Fruit fly (Drosophila melanogaster) whole organism, embryonic: ENCODE results near the gene eIF1.

ENCODE experiments used
- Antp ChIP-seq: fragments of 200-800 bp; sonication (Bioruptor generic); optimal IDR thresholded peaks from 3 replicates; lab custom pipeline; 2016; ENCODE audit warnings: missing biosample characterization, missing genetic modification characterization
- B-H1 ChIP-seq: fragments of 200-800 bp; sonication (Bioruptor generic); IDR thresholded peaks from 3 replicates; pipeline ENCODE4 v1.3.6; 2022; ENCODE audit warnings: missing biosample characterization, missing genetic modification characterization
- Bteb2 ChIP-seq: fragments of 200-800 bp; sonication (Bioruptor generic); optimal IDR thresholded peaks from 2 replicates; lab custom pipeline; 2016; ENCODE audit warnings: missing biosample characterization, missing genetic modification characterization
- CG1024 ChIP-seq: fragments of 200-800 bp; sonication (Bioruptor generic); IDR thresholded peaks from 2 replicates; pipeline ENCODE4 v1.3.6; 2022; ENCODE audit warnings: missing biosample characterization, missing genetic modification characterization
- CG10321 ChIP-seq: fragments of 200-800 bp; sonication (Bioruptor generic); IDR thresholded peaks from 2 replicates; pipeline ENCODE4 v1.3.6; 2022; ENCODE audit warnings: missing biosample characterization, missing genetic modification characterization
- CG13123 ChIP-seq: fragments of 200-800 bp; sonication (Bioruptor generic); optimal IDR thresholded peaks from 2 replicates; lab custom pipeline; 2016; ENCODE audit warnings: missing biosample characterization, missing genetic modification characterization
- CG14667 ChIP-seq: fragments of 200-800 bp; sonication (Bioruptor generic); IDR thresholded peaks from 2 replicates; pipeline ENCODE4 v1.3.6; 2022; ENCODE audit warnings: missing biosample characterization, missing genetic modification characterization
- CG14860 ChIP-seq: fragments of 200-800 bp; sonication (Bioruptor generic); IDR thresholded peaks from 3 replicates; pipeline ENCODE4 v1.3.6; 2022; ENCODE audit warnings: missing biosample characterization, missing genetic modification characterization; ENCODE audit not compliant: partially characterized antibody
- CG1647 ChIP-seq: fragments of 200-800 bp; sonication (Bioruptor generic); optimal IDR thresholded peaks from 3 replicates; lab custom pipeline; 2016; ENCODE audit warnings: missing biosample characterization, missing genetic modification characterization
- CG16863 ChIP-seq: fragments of 200-800 bp; sonication (Bioruptor generic); optimal IDR thresholded peaks from 3 replicates; lab custom pipeline; 2016; ENCODE audit warnings: missing biosample characterization, missing genetic modification characterization
- CG18476 ChIP-seq: fragments of 200-800 bp; sonication (Bioruptor generic); optimal IDR thresholded peaks from 2 replicates; lab custom pipeline; 2016; ENCODE audit warnings: missing biosample characterization, mild to moderate bottlenecking, missing genetic modification characterization
- CG2116 ChIP-seq: fragments of 200-800 bp; sonication (Bioruptor generic); optimal IDR thresholded peaks from 3 replicates; lab custom pipeline; 2018; ENCODE audit warnings: missing biosample characterization, mild to moderate bottlenecking, missing genetic modification characterization
- CG33213 ChIP-seq: fragments of 200-800 bp; sonication (Bioruptor generic); optimal IDR thresholded peaks from 3 replicates; lab custom pipeline; 2016; ENCODE audit warnings: missing biosample characterization, missing genetic modification characterization
- CG3407 ChIP-seq: fragments of 200-800 bp; sonication (Bioruptor generic); optimal IDR thresholded peaks from 2 replicates; lab custom pipeline; 2018; ENCODE audit warnings: missing biosample characterization, mild to moderate bottlenecking, missing genetic modification characterization
- CG4360 ChIP-seq: fragments of 200-800 bp; sonication (Bioruptor generic); IDR thresholded peaks from 2 replicates; pipeline ENCODE4 v1.3.6; 2022; ENCODE audit warnings: missing biosample characterization, missing genetic modification characterization
- CG8089 ChIP-seq: fragments of 200-800 bp; sonication (Bioruptor generic); optimal IDR thresholded peaks from 3 replicates; lab custom pipeline; 2016; ENCODE audit warnings: missing biosample characterization, missing genetic modification characterization
- CG8944 ChIP-seq: fragments of 200-800 bp; sonication (Bioruptor generic); optimal IDR thresholded peaks from 3 replicates; lab custom pipeline; 2016; ENCODE audit warnings: missing biosample characterization, missing genetic modification characterization
- CG9609 ChIP-seq: fragments of 200-800 bp; sonication (Bioruptor generic); optimal IDR thresholded peaks from 3 replicates; lab custom pipeline; 2016; ENCODE audit warnings: missing biosample characterization, missing genetic modification characterization
- CTCF ChIP-seq: fragments of 200-800 bp; sonication (Bioruptor generic); optimal IDR thresholded peaks from 2 replicates; lab custom pipeline; 2017; ENCODE audit warnings: missing biosample characterization, mild to moderate bottlenecking, missing genetic modification characterization, moderate library complexity
- CkIIα-i1 ChIP-seq: fragments of 200-800 bp; sonication (Bioruptor generic); IDR thresholded peaks from 2 replicates; pipeline ENCODE4 v1.3.6; 2022; ENCODE audit warnings: missing biosample characterization, missing genetic modification characterization
- CrebB ChIP-seq: fragments of 200-800 bp; sonication (Bioruptor generic); optimal IDR thresholded peaks from 3 replicates; lab custom pipeline; 2018; ENCODE audit warnings: missing biosample characterization, mild to moderate bottlenecking, missing genetic modification characterization
- D ChIP-seq, 2 experiments: fragments of 200-800 bp in 1 of 2; fragments of >200 bp in 1 of 2; sonication (Bioruptor generic) in 1 of 2; optimal IDR thresholded peaks; 2 replicates in 1 of 2; 3 replicates in 1 of 2; lab custom pipeline; 2017; ENCODE audit warnings: mild to moderate bottlenecking in 1 of 2, missing biosample characterization in 1 of 2, missing genetic modification characterization in 1 of 2, missing genetic modification reagents in 1 of 2
- Dll ChIP-seq: fragments of 200-800 bp; sonication (Bioruptor generic); IDR thresholded peaks from 4 replicates; pipeline ENCODE4 v1.3.6; 2022; ENCODE audit warnings: missing biosample characterization, missing genetic modification characterization; ENCODE audit not compliant: partially characterized antibody
- E2f2 ChIP-seq: fragments of 200-800 bp; sonication (Bioruptor generic); IDR thresholded peaks from 2 replicates; pipeline ENCODE4 v1.3.6; 2022; ENCODE audit warnings: missing biosample characterization, missing genetic modification characterization
- Hand ChIP-seq: fragments of 200-800 bp; sonication (Bioruptor generic); optimal IDR thresholded peaks from 2 replicates; lab custom pipeline; 2017; ENCODE audit warnings: mild to moderate bottlenecking, missing biosample characterization, missing genetic modification reagents, missing genetic modification characterization
- Hmr ChIP-seq: fragments of 200-800 bp; sonication (Bioruptor generic); optimal IDR thresholded peaks from 3 replicates; lab custom pipeline; 2017; ENCODE audit warnings: mild to moderate bottlenecking, missing biosample characterization, missing genetic modification reagents, missing genetic modification characterization
- MTF-1 ChIP-seq: fragments of 200-800 bp; sonication (Bioruptor generic); optimal IDR thresholded peaks from 2 replicates; lab custom pipeline; 2018; ENCODE audit warnings: missing biosample characterization, mild to moderate bottlenecking, missing genetic modification characterization, borderline replicate concordance
- Pdp1 ChIP-seq, 2 experiments: fragments of 200-800 bp; sonication (Bioruptor generic); optimal IDR thresholded peaks; 3 replicates each; lab custom pipeline; 2016; ENCODE audit warnings: missing biosample characterization in 2 of 2, missing genetic modification characterization in 2 of 2, mild to moderate bottlenecking in 1 of 2, moderate library complexity in 1 of 2
- Rx ChIP-seq: fragments of 200-800 bp; sonication (Bioruptor generic); IDR thresholded peaks from 2 replicates; pipeline ENCODE4 v1.3.6; 2022; ENCODE audit warnings: missing biosample characterization, missing genetic modification characterization
- Scr ChIP-seq: fragments of 200-800 bp; sonication (Bioruptor generic); IDR thresholded peaks from 2 replicates; pipeline ENCODE4 v1.3.6; 2022; ENCODE audit warnings: missing biosample characterization, missing genetic modification characterization; ENCODE audit not compliant: partially characterized antibody
- Sox102F ChIP-seq: fragments of 200-800 bp; sonication (Bioruptor generic); optimal IDR thresholded peaks from 2 replicates; lab custom pipeline; 2018; ENCODE audit warnings: missing biosample characterization, mild to moderate bottlenecking, missing genetic modification characterization, moderate library complexity
- bsh ChIP-seq, 2 experiments: fragments of 200-800 bp; sonication (Bioruptor generic); optimal IDR thresholded peaks; 2 replicates each; lab custom pipeline; 2017 to 2018; ENCODE audit warnings: mild to moderate bottlenecking in 2 of 2, missing biosample characterization in 2 of 2, missing genetic modification characterization in 2 of 2, moderate library complexity in 1 of 2
- btn ChIP-seq: fragments of 200-800 bp; sonication (Bioruptor generic); optimal IDR thresholded peaks from 2 replicates; lab custom pipeline; 2016; ENCODE audit warnings: missing biosample characterization, missing genetic modification characterization
- caup ChIP-seq: fragments of 200-800 bp; sonication (Bioruptor generic); optimal IDR thresholded peaks from 3 replicates; lab custom pipeline; 2017; ENCODE audit warnings: missing biosample characterization, mild to moderate bottlenecking, missing genetic modification characterization, moderate library complexity; ENCODE audit not compliant: severe bottlenecking
- chm ChIP-seq: fragments of 200-800 bp; sonication (Bioruptor generic); IDR thresholded peaks from 2 replicates; pipeline ENCODE4 v1.3.6; 2022; ENCODE audit warnings: missing biosample characterization, missing genetic modification characterization
- crp ChIP-seq, 2 experiments: fragments of 200-800 bp; sonication (Bioruptor generic); optimal IDR thresholded peaks; 2 replicates in 1 of 2; 3 replicates in 1 of 2; lab custom pipeline; 2017; ENCODE audit warnings: missing biosample characterization in 2 of 2, missing genetic modification characterization in 2 of 2, mild to moderate bottlenecking in 1 of 2, moderate library complexity in 1 of 2
- dan ChIP-seq: fragments of 200-800 bp; sonication (Bioruptor generic); IDR thresholded peaks from 2 replicates; pipeline ENCODE4 v1.3.6; 2022; ENCODE audit warnings: missing biosample characterization, missing genetic modification characterization
- dmrt99B ChIP-seq: fragments of 200-800 bp; sonication (Bioruptor generic); optimal IDR thresholded peaks from 2 replicates; lab custom pipeline; 2018; ENCODE audit warnings: missing biosample characterization, mild to moderate bottlenecking, missing genetic modification characterization, moderate library complexity
- kni ChIP-seq: fragments of 200-800 bp; sonication (Bioruptor generic); optimal IDR thresholded peaks from 3 replicates; lab custom pipeline; 2017; ENCODE audit warnings: mild to moderate bottlenecking, missing biosample characterization, missing genetic modification reagents, missing genetic modification characterization
- run ChIP-seq: fragments of 200-800 bp; sonication (Bioruptor generic); optimal IDR thresholded peaks from 3 replicates; lab custom pipeline; 2018; ENCODE audit warnings: missing biosample characterization, mild to moderate bottlenecking, missing genetic modification characterization
- salm ChIP-seq: fragments of 200-800 bp; sonication (Bioruptor generic); optimal IDR thresholded peaks from 2 replicates; lab custom pipeline; 2018; ENCODE audit warnings: missing biosample characterization, mild to moderate bottlenecking, missing genetic modification characterization
- tio ChIP-seq: fragments of 200-800 bp; sonication (Bioruptor generic); optimal IDR thresholded peaks from 2 replicates; lab custom pipeline; 2017; ENCODE audit warnings: missing biosample characterization, missing genetic modification characterization, inconsistent platforms
- tup ChIP-seq: fragments of 200-800 bp; sonication (Bioruptor generic); optimal IDR thresholded peaks from 2 replicates; lab custom pipeline; 2016; ENCODE audit warnings: missing biosample characterization, mild to moderate bottlenecking, missing genetic modification characterization, moderate library complexity
- usp ChIP-seq: fragments of >200 bp; optimal IDR thresholded peaks from 2 replicates; lab custom pipeline; 2017; ENCODE audit warnings: missing biosample characterization, missing genetic modification characterization

Gene eIF1

dm6 chr3L:3248714-3249663 lies 25.8 kb downstream of the eIF1 start (continued):
- TF ChIP-seq CG13123 (no peak), Hmr (no peak), tup (GFP tag; lab: Kevin White, UChicago) (no peak), MTF-1 (GFP tag; lab: Kevin White, UChicago) (no peak), kni (GFP tag; lab: Kevin White, UChicago) (no peak), tio (peak; percentile 71), CG2116 (GFP tag; lab: Kevin White, UChicago) (no peak), CG16863 (GFP tag; lab: Kevin White, UChicago) (peak; percentile 26), Sox102F (GFP tag; lab: Kevin White, UChicago) (peak; percentile 68), CG9609 (no peak), CG8944 (GFP tag; lab: Kevin White, UChicago) (peak; percentile 40), CG10321 (no peak), CG14667 (GFP tag; lab: Robert Waterston, UW) (0 out of 2 replicates have a peak, but pooled peaks have one; percentile 12), CG18476 (GFP tag; lab: Kevin White, UChicago) (peak; percentile 9), usp (GFP tag; lab: Kevin White, UChicago) (no peak), Hand (GFP tag; lab: Kevin White, UChicago) (no peak), crp (GFP tag; optimal IDR thresholded peaks at IDR 0.05; lab: Kevin White, UChicago) (no peak), btn (GFP tag; lab: Kevin White, UChicago) (no peak), CG8089 (GFP tag; lab: Kevin White, UChicago) (no peak), Pdp1 (GFP tag; optimal IDR thresholded peaks at IDR 0.05; lab: Kevin White, UChicago) (peak in 1 of 2 experiments; percentile 19), B-H1 (GFP tag; lab: Robert Waterston, UW) (no peak), CG14860 (no peak), chm (GFP tag; lab: Robert Waterston, UW) (no peak), CG33213 (GFP tag; lab: Kevin White, UChicago) (no peak), CTCF (no peak), Rx (GFP tag; lab: Robert Waterston, UW) (no peak), bsh (GFP tag; optimal IDR thresholded peaks at IDR 0.05; lab: Kevin White, UChicago) (peak; percentile 43 to 95), run (tag; lab: Kevin White, UChicago) (no peak), E2f2 (GFP tag; lab: Robert Waterston, UW) (peak; percentile 15; the same call in 1 of the 2 replicates), dmrt99B (peak; percentile 62), D (optimal IDR thresholded peaks at IDR 0.05; lab: Kevin White, UChicago) (no peak), D (GFP tag; optimal IDR thresholded peaks at IDR 0.05; lab: Kevin White, UChicago) (peak; percentile 29), CG1024 (GFP tag; lab: Robert Waterston, UW) (0 out of 2 replicates have a peak, but pooled peaks have one; percentile 22), CG1647 (no peak), CrebB (tag; lab: Kevin White, UChicago) (no peak), Dll (GFP tag; lab: Robert Waterston, UW) (no peak), salm (no peak), Antp (no peak), CG3407 (no peak), CkIIα-i1 (GFP tag; lab: Robert Waterston, UW) (no peak), Scr (GFP tag; lab: Robert Waterston, UW) (no peak), Bteb2 (GFP tag; lab: Kevin White, UChicago) (peak; percentile 44), caup (no peak), dan (GFP tag; lab: Robert Waterston, UW) (no peak), CG4360 (GFP tag; lab: Robert Waterston, UW) (no peak)
- TF ChIP-seq, all 482 proteins: peak for 145
